Worm (Caenorhabditis elegans) whole organism, mixed stage, embryonic: Measurements from ENCODE around the gene mboa-7.

ENCODE experiments used
- lsy-2 ChIP-seq: fragments of 150-350 bp; optimal IDR thresholded peaks from 2 replicates; lab custom pipeline; 2014; ENCODE audit warnings: missing biosample characterization, missing genetic modification characterization
- mep-1 ChIP-seq: fragments of 150-350 bp; optimal IDR thresholded peaks from 2 replicates; lab custom pipeline; 2017; ENCODE audit warnings: missing biosample characterization, missing genetic modification reagents, missing genetic modification characterization, inconsistent platforms
- nhr-12 ChIP-seq: fragments of 150-350 bp; optimal IDR thresholded peaks from 2 replicates; lab custom pipeline; 2014; ENCODE audit warnings: missing biosample characterization, missing genetic modification characterization
- nhr-237 ChIP-seq: fragments of 150-350 bp; optimal IDR thresholded peaks from 2 replicates; lab custom pipeline; 2014; ENCODE audit warnings: missing biosample characterization, missing genetic modification characterization
- snpc-4 ChIP-seq: fragments of 150-350 bp; optimal IDR thresholded peaks from 2 replicates; lab custom pipeline; 2014; ENCODE audit warnings: missing biosample characterization, missing genetic modification characterization
- unc-62 ChIP-seq: fragments of 150-350 bp; optimal IDR thresholded peaks from 2 replicates; lab custom pipeline; 2014; ENCODE audit warnings: missing biosample characterization, missing genetic modification reagents, missing genetic modification characterization

DNA sequence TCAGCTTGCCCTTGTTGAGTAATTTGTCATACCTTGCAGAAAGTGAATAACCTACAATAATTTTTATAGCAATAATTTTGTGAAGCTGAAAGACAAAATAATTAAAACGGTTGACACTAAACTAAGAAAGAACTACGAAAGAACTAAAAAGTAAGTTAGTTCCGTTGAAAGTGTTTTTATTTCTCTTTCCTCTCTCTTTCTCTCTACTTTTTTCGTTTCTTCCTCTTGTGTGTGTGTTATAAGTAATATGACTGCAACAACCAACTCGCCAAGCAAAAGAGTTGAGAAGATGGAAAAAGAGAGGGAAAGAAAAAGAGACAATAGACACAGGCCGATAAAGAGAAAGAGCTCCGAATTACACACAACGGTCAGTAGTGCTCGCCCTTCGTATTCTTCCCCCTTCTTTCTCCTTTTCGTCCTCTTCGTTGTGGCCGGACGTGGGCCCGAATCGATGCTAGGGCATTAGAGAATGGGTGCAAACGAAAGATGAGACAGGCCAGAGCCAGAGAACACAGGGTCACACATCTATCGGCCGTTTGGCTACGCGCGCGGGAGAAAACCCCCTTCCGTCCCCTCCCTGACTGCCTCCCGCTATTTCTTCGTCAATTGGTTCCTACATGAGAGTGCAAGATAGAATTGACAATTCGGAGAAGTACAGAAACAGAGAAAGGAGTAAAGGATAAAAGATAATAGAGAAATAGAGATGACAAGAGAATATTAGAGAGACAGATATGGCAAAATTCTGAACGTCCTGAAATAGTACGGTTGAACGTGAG, 31.0 kb upstream of the mboa-7 start, which contains the start of gene syd-2:
- TF ChIP-seq unc-62 (GFP tag; lab: Kevin White, UChicago) (peak; percentile 68), mep-1 (tag; lab: Kevin White, UChicago) (peak; percentile 79), nhr-12 (tag; lab: Kevin White, UChicago) (no peak), lsy-2 (tag; lab: Kevin White, UChicago) (peak; percentile 15), snpc-4 (tag; lab: Kevin White, UChicago) (no peak), nhr-237 (no peak)
